Fruit fly (Drosophila melanogaster): Measurements from ENCODE around the gene MtnA.

The MtnA gene

DNA sequence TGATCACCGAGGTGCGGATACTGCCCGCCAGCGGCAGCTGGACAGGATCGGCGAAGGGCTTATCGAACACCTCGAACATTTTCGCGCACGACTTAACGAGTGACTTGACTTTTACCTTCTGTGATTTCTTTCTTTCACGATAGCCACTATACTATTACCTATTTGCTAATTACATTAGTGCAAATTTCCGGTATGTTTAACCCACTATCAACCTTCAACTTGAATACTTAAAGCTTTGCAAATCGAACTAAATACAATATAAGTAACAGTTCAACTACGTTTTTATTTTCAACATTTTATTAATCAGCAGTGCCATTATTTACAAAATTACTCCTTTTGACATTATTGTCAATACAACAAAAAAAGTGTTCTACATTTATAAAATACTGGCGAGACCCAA lies 32.7 kb upstream of the MtnA start, which contains the start of gene CG16904:
Gene CG16904 (minus strand): TSS at position 101 of the 400 bp plus-strand sequence.
- TF ChIP-seq CG6163 (GFP tag; IDR thresholded peaks at IDR 0.05) = no peak
- no peak for TF ChIP-seq fd59A (GFP tag; optimal IDR thresholded peaks at IDR 0.05)
- no peak for TF ChIP-seq Ets96B (tag; optimal IDR thresholded peaks at IDR 0.05)
- no peak for TF ChIP-seq eg (GFP tag; IDR thresholded peaks at IDR 0.05)
- no peak for TF ChIP-seq svp (GFP tag)
- no peak for TF ChIP-seq net (GFP tag; optimal IDR thresholded peaks at IDR 0.05)
- no peak for TF ChIP-seq spab (GFP tag; optimal IDR thresholded peaks at IDR 0.05)
- no peak for TF ChIP-seq fkh (GFP tag; optimal IDR thresholded peaks at IDR 0.05)
- TF ChIP-seq salr (GFP tag; optimal IDR thresholded peaks at IDR 0.05) = no peak
- no peak for TF ChIP-seq CG6276 (GFP tag; optimal IDR thresholded peaks at IDR 0.05)
- no peak for TF ChIP-seq OdsH (GFP tag; optimal IDR thresholded peaks at IDR 0.05)

DNA sequence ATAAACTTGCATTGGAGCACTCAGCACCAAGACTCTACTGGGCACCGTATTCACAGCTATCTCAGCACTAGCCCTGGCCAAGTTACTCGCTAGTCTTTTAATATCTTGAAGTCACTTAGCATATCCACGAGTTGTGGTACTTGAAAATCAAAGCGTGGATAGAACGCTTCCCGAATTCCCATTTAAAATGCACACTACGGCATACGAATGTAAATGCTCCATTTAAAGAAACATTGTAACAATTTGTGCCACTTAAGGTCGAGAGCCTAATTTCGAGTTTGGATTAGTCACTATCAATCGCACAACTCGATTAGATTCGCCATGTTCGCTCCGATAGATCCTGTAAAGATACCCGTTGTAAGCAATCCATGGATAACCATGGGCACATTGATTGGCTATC lies 29.7 kb upstream of the MtnA start, which contains the start of gene eloF:
Gene eloF (plus strand): TSS at position 301 of the 400 bp plus-strand sequence.
- TF ChIP-seq Smox (GFP tag; optimal IDR thresholded peaks at IDR 0.05) (no peak), acj6 (GFP tag; optimal IDR thresholded peaks at IDR 0.05) (no peak), cyc (GFP tag; optimal IDR thresholded peaks at IDR 0.05) (no peak), CG8319 (GFP tag; optimal IDR thresholded peaks at IDR 0.05) (no peak), eg (GFP tag; IDR thresholded peaks at IDR 0.05) (no peak), Ets96B (tag; optimal IDR thresholded peaks at IDR 0.05) (no peak), CG3032 (tag; optimal IDR thresholded peaks at IDR 0.05) (no peak), Hr38 (GFP tag; optimal IDR thresholded peaks at IDR 0.05) (no peak), pdm3 (GFP tag; optimal IDR thresholded peaks at IDR 0.05) (no peak), CG6276 (GFP tag; optimal IDR thresholded peaks at IDR 0.05) (no peak), ss (GFP tag; optimal IDR thresholded peaks at IDR 0.05) (no peak)

- TF ChIP-seq CG15336 (GFP tag; IDR thresholded peaks at IDR 0.05) (no peak), Sox102F (GFP tag; optimal IDR thresholded peaks at IDR 0.05) (no peak), Ets21C (GFP tag; optimal IDR thresholded peaks at IDR 0.05) (no peak), Smox (GFP tag; optimal IDR thresholded peaks at IDR 0.05) (no peak), dsx (GFP tag; optimal IDR thresholded peaks at IDR 0.05; ENCODE audit: poor library complexity, severe bottlenecking) (no peak), CG10631 (GFP tag; optimal IDR thresholded peaks at IDR 0.05) (no peak), CG7368 (GFP tag; optimal IDR thresholded peaks at IDR 0.05) (no peak), spab (GFP tag; optimal IDR thresholded peaks at IDR 0.05) (no peak), salr (GFP tag; optimal IDR thresholded peaks at IDR 0.05) (no peak), CG4318 (GFP tag; optimal IDR thresholded peaks at IDR 0.05) (no peak), CG8319 (GFP tag; optimal IDR thresholded peaks at IDR 0.05) (no peak), CG6808 (GFP tag; optimal IDR thresholded peaks at IDR 0.05) (no peak), Met (GFP tag; optimal IDR thresholded peaks at IDR 0.05) (no peak), vri (GFP tag; optimal IDR thresholded peaks at IDR 0.05) (no peak), svp (GFP tag) (no peak), Eip78C (GFP tag) (no peak), fd85E (GFP tag; optimal IDR thresholded peaks at IDR 0.05) (no peak), Eip93F (GFP tag; optimal IDR thresholded peaks at IDR 0.05) (no peak), OdsH (GFP tag; optimal IDR thresholded peaks at IDR 0.05) (no peak)
These were observed 28.3 kb upstream of the MtnA start, which contains the start of gene CG8534 for dm6 chr3R:9812447-9812846. CG8534 (plus strand) TSS chr3R:9812747.

DNA sequence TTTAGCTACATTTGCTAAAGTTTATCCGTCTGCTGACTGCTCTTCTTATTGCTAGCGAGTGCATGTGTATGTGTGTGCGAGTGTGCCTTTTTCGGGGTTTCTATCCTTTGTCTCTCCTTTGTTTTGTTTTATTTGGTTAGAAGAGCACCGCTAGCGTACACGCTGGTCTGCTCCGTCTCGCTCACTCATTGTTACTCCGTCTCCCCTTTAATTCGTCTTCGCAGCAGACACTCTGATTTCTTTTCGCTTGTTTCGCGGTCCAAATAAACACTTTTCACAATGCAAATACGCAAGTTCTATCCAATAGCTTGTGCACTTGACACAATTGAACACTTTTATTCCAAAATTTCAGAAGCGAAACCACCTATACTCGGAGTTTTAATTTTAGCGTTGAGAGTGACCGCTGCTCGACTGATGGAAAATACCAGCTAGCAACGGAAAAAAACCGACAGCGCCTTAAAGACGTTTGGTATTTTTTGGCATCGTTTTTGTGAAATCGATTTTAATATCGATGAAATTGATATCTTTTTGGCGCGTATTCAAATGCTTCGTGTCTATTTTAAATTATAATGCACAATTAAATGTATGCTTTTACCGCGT lies 24.9 kb upstream of the MtnA start, which contains the start of gene FBXO11:
Gene FBXO11 (minus strand): TSS at position 423 of the 600 bp plus-strand sequence.
- no peak for TF ChIP-seq CG8632 (GFP tag; optimal IDR thresholded peaks at IDR 0.05)
- TF ChIP-seq cyc (GFP tag; optimal IDR thresholded peaks at IDR 0.05) = no peak
- peak; percentile 98 for TF ChIP-seq Sox14 (GFP tag; optimal IDR thresholded peaks at IDR 0.05)
- peak in 1 of 2 experiments; percentile 89 for TF ChIP-seq ss (GFP tag; optimal IDR thresholded peaks at IDR 0.05)
- TF ChIP-seq fd85E (GFP tag; optimal IDR thresholded peaks at IDR 0.05) = peak; percentile 61
- no peak for TF ChIP-seq Hr39 (GFP tag; optimal IDR thresholded peaks at IDR 0.05)
- TF ChIP-seq Ets96B (tag; optimal IDR thresholded peaks at IDR 0.05) = peak; percentile 53
- no peak for TF ChIP-seq fd59A (GFP tag; optimal IDR thresholded peaks at IDR 0.05)
- peak; percentile 25 for TF ChIP-seq Eip93F (GFP tag; optimal IDR thresholded peaks at IDR 0.05)
- TF ChIP-seq CG10631 (GFP tag; optimal IDR thresholded peaks at IDR 0.05) = no peak
- TF ChIP-seq Sox102F (GFP tag; optimal IDR thresholded peaks at IDR 0.05) = no peak
- TF ChIP-seq vri (GFP tag; optimal IDR thresholded peaks at IDR 0.05) = no peak
- TF ChIP-seq Lpt (GFP tag; optimal IDR thresholded peaks at IDR 0.05) = peak; percentile 67
- peak; percentile 75 for TF ChIP-seq CG1621 (tag; optimal IDR thresholded peaks at IDR 0.05)
- peak; percentile 33 for TF ChIP-seq Blimp-1 (GFP tag; optimal IDR thresholded peaks at IDR 0.05)
- TF ChIP-seq dac (GFP tag; optimal IDR thresholded peaks at IDR 0.05) = peak; percentile 38
- TF ChIP-seq CG8119 (GFP tag; IDR thresholded peaks at IDR 0.05) = peak; percentile 60; the same call in 2 of the 3 replicates
- TF ChIP-seq Eip78C (GFP tag) = peak; percentile 84
- peak; percentile 38 for TF ChIP-seq topi (GFP tag; optimal IDR thresholded peaks at IDR 0.05)
- TF ChIP-seq CG11762 (GFP tag; optimal IDR thresholded peaks at IDR 0.05; ENCODE audit: insufficient read depth) = no peak
- TF ChIP-seq CG6163 (GFP tag; IDR thresholded peaks at IDR 0.05) = peak; percentile 98
- peak; percentile 73 for TF ChIP-seq CG6854 (GFP tag; optimal IDR thresholded peaks at IDR 0.05)
- peak; percentile 80 for TF ChIP-seq eg (GFP tag; IDR thresholded peaks at IDR 0.05)

Data from whole organism, prepupa.